Fruit fly (Drosophila melanogaster) Kc167 (cell line): ENCODE data around the gene Sfp79B.

Experiments used
- Sin3A ChIP-seq: fragments of >200 bp; optimal IDR thresholded peaks from 2 replicates; lab custom pipeline; 2018; ENCODE audit warnings: missing external identifiers
- h ChIP-seq: fragments of >200 bp; optimal IDR thresholded peaks from 3 replicates; lab custom pipeline; 2018; ENCODE audit warnings: missing external identifiers
- insv ChIP-seq: fragments of >200 bp; optimal IDR thresholded peaks from 3 replicates; lab custom pipeline; 2018; ENCODE audit warnings: missing external identifiers
- ttk ChIP-seq: sonication (Bioruptor generic); optimal IDR thresholded peaks from 2 replicates; lab custom pipeline; 2017; ENCODE audit warnings: missing external identifiers

DNA sequence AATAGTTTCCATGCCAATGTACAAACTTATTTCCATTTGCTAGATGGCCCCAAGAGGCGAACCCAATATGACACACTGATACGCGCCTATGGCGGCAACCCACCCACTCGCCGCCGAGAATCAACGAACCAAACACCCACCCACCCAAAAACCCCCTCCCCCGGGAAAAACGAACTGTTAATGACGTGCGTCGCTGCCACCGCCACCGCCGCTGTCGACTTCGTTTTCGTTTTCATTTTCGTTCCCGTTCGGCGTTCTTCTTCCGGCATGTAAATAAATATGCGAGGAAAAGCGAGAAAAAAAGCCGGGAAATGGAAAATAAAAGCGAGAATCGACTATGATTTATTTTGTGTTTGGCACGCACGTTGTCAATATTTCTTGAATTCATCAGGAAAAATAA lies 29.0 kb upstream of the Sfp79B start:
- TF ChIP-seq Sin3A (no peak), h (no peak), ttk (lab: Kevin White, UChicago) (no peak), insv (lab: Kevin White, UChicago) (no peak)
